Worm (Caenorhabditis elegans) whole organism, mixed stage, embryonic: ENCODE measurements around the gene F07F6.7.

Source experiments
- M03D4.4 ChIP-seq: sonication (generic microtip); optimal IDR thresholded peaks from 2 replicates; lab custom pipeline; 2017; ENCODE audit warnings: mild to moderate bottlenecking, missing genetic modification characterization, missing compliant biosample characterization
- bed-3 ChIP-seq: fragments of 200-800 bp; sonication (Bioruptor generic); optimal IDR thresholded peaks from 3 replicates; lab custom pipeline; 2018; ENCODE audit warnings: mild to moderate bottlenecking, missing genetic modification characterization, moderate library complexity, missing compliant biosample characterization
- blmp-1 ChIP-seq: fragments of 150-350 bp; optimal IDR thresholded peaks from 2 replicates; lab custom pipeline; 2014; ENCODE audit warnings: missing biosample characterization, missing genetic modification characterization
- ceh-39 ChIP-seq: fragments of 150-350 bp; optimal IDR thresholded peaks from 2 replicates; lab custom pipeline; 2014; ENCODE audit warnings: missing biosample characterization, missing genetic modification characterization
- ceh-43 ChIP-seq: fragments of 200-800 bp; sonication (Bioruptor generic); optimal IDR thresholded peaks from 2 replicates; lab custom pipeline; 2018; ENCODE audit warnings: mild to moderate bottlenecking, missing genetic modification characterization, moderate library complexity, missing compliant biosample characterization
- ceh-83 ChIP-seq: fragments of 200-800 bp; sonication (Bioruptor generic); optimal IDR thresholded peaks from 2 replicates; lab custom pipeline; 2018; ENCODE audit warnings: mild to moderate bottlenecking, missing genetic modification characterization, missing compliant biosample characterization
- ces-1 ChIP-seq: fragments of 150-350 bp; optimal IDR thresholded peaks from 2 replicates; lab custom pipeline; 2014; ENCODE audit warnings: missing biosample characterization, missing genetic modification reagents, missing genetic modification characterization
- cnd-1 ChIP-seq: fragments of 200-800 bp; sonication (Bioruptor generic); optimal IDR thresholded peaks from 2 replicates; lab custom pipeline; 2018; ENCODE audit warnings: mild to moderate bottlenecking, missing genetic modification characterization, missing compliant biosample characterization
- drap-1 ChIP-seq: fragments of 200-800 bp; sonication (Bioruptor generic); optimal IDR thresholded peaks from 3 replicates; lab custom pipeline; 2018; ENCODE audit warnings: mild to moderate bottlenecking, missing genetic modification characterization, missing compliant biosample characterization
- elt-1 ChIP-seq: sonication (generic microtip); optimal IDR thresholded peaks from 2 replicates; lab custom pipeline; 2017; ENCODE audit warnings: missing genetic modification characterization, mild to moderate bottlenecking, missing compliant biosample characterization, antibody characterized with exemption, moderate library complexity, borderline replicate concordance; ENCODE audit not compliant: insufficient read depth
- elt-3 ChIP-seq: fragments of 150-350 bp; optimal IDR thresholded peaks from 2 replicates; lab custom pipeline; 2014; ENCODE audit warnings: missing biosample characterization, missing genetic modification characterization
- flh-1 ChIP-seq: fragments of 200-800 bp; sonication (Bioruptor generic); optimal IDR thresholded peaks from 2 replicates; lab custom pipeline; 2018; ENCODE audit warnings: mild to moderate bottlenecking, missing genetic modification characterization, moderate library complexity, missing compliant biosample characterization
- ham-2 ChIP-seq: fragments of 200-800 bp; sonication (Bioruptor generic); optimal IDR thresholded peaks from 2 replicates; lab custom pipeline; 2018; ENCODE audit warnings: mild to moderate bottlenecking, missing genetic modification characterization, missing compliant biosample characterization
- hlh-1 ChIP-seq: fragments of 150-350 bp; optimal IDR thresholded peaks from 2 replicates; lab custom pipeline; 2014; ENCODE audit warnings: missing biosample characterization, missing genetic modification reagents, missing genetic modification characterization
- lin-13 ChIP-seq: fragments of 150-350 bp; optimal IDR thresholded peaks from 2 replicates; lab custom pipeline; 2014; ENCODE audit warnings: missing biosample characterization, missing genetic modification characterization
- lin-32 ChIP-seq: fragments of 200-800 bp; sonication (Bioruptor generic); optimal IDR thresholded peaks from 2 replicates; lab custom pipeline; 2018; ENCODE audit warnings: mild to moderate bottlenecking, missing genetic modification characterization, missing compliant biosample characterization
- lsy-2 ChIP-seq: fragments of 150-350 bp; optimal IDR thresholded peaks from 2 replicates; lab custom pipeline; 2014; ENCODE audit warnings: missing biosample characterization, missing genetic modification characterization
- mab-5 ChIP-seq: fragments of 150-350 bp; optimal IDR thresholded peaks from 2 replicates; lab custom pipeline; 2014; ENCODE audit warnings: missing biosample characterization, missing genetic modification characterization
- mep-1 ChIP-seq: fragments of 150-350 bp; optimal IDR thresholded peaks from 2 replicates; lab custom pipeline; 2017; ENCODE audit warnings: missing biosample characterization, missing genetic modification reagents, missing genetic modification characterization, inconsistent platforms
- mls-2 ChIP-seq: sonication (generic microtip); optimal IDR thresholded peaks from 2 replicates; lab custom pipeline; 2016; ENCODE audit warnings: mild to moderate bottlenecking, missing genetic modification characterization, moderate library complexity, missing compliant biosample characterization
- nhr-12 ChIP-seq: fragments of 150-350 bp; optimal IDR thresholded peaks from 2 replicates; lab custom pipeline; 2014; ENCODE audit warnings: missing biosample characterization, missing genetic modification characterization
- nhr-2 ChIP-seq: fragments of 150-350 bp; optimal IDR thresholded peaks from 2 replicates; lab custom pipeline; 2014; ENCODE audit warnings: missing biosample characterization, missing genetic modification characterization
- nhr-237 ChIP-seq: fragments of 150-350 bp; optimal IDR thresholded peaks from 2 replicates; lab custom pipeline; 2014; ENCODE audit warnings: missing biosample characterization, missing genetic modification characterization
- nhr-28 ChIP-seq: fragments of 150-350 bp; optimal IDR thresholded peaks from 2 replicates; lab custom pipeline; 2014; ENCODE audit warnings: missing biosample characterization, missing genetic modification characterization
- nhr-76 ChIP-seq: sonication (generic microtip); optimal IDR thresholded peaks from 2 replicates; lab custom pipeline; 2017; ENCODE audit warnings: missing biosample characterization, missing genetic modification characterization
- pha-4 ChIP-seq: fragments of 150-350 bp; optimal IDR thresholded peaks from 2 replicates; lab custom pipeline; 2018; ENCODE audit warnings: missing biosample characterization, missing genetic modification reagents, missing genetic modification characterization
- sem-2 ChIP-seq: fragments of 200-800 bp; sonication (Bioruptor generic); optimal IDR thresholded peaks from 2 replicates; lab custom pipeline; 2018; ENCODE audit warnings: mild to moderate bottlenecking, missing genetic modification characterization, missing compliant biosample characterization
- snpc-4 ChIP-seq: fragments of 150-350 bp; optimal IDR thresholded peaks from 2 replicates; lab custom pipeline; 2014; ENCODE audit warnings: missing biosample characterization, missing genetic modification characterization
- sptf-1 ChIP-seq: sonication (generic microtip); optimal IDR thresholded peaks from 2 replicates; lab custom pipeline; 2017; ENCODE audit warnings: mild to moderate bottlenecking, missing genetic modification characterization, moderate library complexity, missing compliant biosample characterization
- tbx-8 ChIP-seq: fragments of 200-800 bp; sonication (Bioruptor generic); optimal IDR thresholded peaks from 2 replicates; lab custom pipeline; 2018; ENCODE audit warnings: mild to moderate bottlenecking, missing genetic modification characterization, moderate library complexity, missing compliant biosample characterization
- unc-120 ChIP-seq: sonication (generic microtip); optimal IDR thresholded peaks from 2 replicates; lab custom pipeline; 2017; ENCODE audit warnings: missing genetic modification characterization, missing compliant biosample characterization; ENCODE audit not compliant: poor library complexity, severe bottlenecking
- unc-39 ChIP-seq: fragments of 150-350 bp; optimal IDR thresholded peaks from 2 replicates; lab custom pipeline; 2014; ENCODE audit warnings: missing biosample characterization, missing genetic modification characterization
- unc-62 ChIP-seq: fragments of 150-350 bp; optimal IDR thresholded peaks from 2 replicates; lab custom pipeline; 2014; ENCODE audit warnings: missing biosample characterization, missing genetic modification reagents, missing genetic modification characterization
- zip-8 ChIP-seq: fragments of 150-350 bp; optimal IDR thresholded peaks from 2 replicates; lab custom pipeline; 2014; ENCODE audit warnings: missing biosample characterization, missing genetic modification characterization
- ztf-11 ChIP-seq: fragments of 150-350 bp; optimal IDR thresholded peaks from 2 replicates; lab custom pipeline; 2014; ENCODE audit warnings: missing biosample characterization, missing genetic modification characterization

Gene F07F6.7

ce11 chrII:5388786-5389421 is 34.8 kb downstream of the F07F6.7 start, which contains the start of gene rsp-4:
TSS of gene rsp-4 (minus strand) at chrII:5388836.
- TF ChIP-seq ceh-43 (GFP tag; lab: Kevin White, UChicago): no peak
- TF ChIP-seq nhr-2: no peak
- TF ChIP-seq elt-3: no peak
- TF ChIP-seq blmp-1: no peak
- TF ChIP-seq unc-62 (GFP tag; lab: Kevin White, UChicago): no peak
- no peak for TF ChIP-seq nhr-28 (tag; lab: Kevin White, UChicago)
- TF ChIP-seq unc-39: no peak
- no peak for TF ChIP-seq lin-32 (GFP tag; lab: Kevin White, UChicago)
- no peak for TF ChIP-seq flh-1 (GFP tag; lab: Kevin White, UChicago)
- no peak for TF ChIP-seq snpc-4
- no peak for TF ChIP-seq sem-2
- TF ChIP-seq, all 35 proteins: peak for 0

ce11 chrII:5387217-5387616 is 36.4 kb downstream of the F07F6.7 start, which contains the start of gene ccpp-6:
TSS of gene ccpp-6 (minus strand) at chrII:5387317.
- TF ChIP-seq ceh-83 (GFP tag; lab: Kevin White, UChicago) (no peak), nhr-76 (tag; lab: Kevin White, UChicago) (no peak)

- TF ChIP-seq mls-2 (tag; lab: Kevin White, UChicago): no peak
- TF ChIP-seq ceh-83 (GFP tag; lab: Kevin White, UChicago): no peak
- no peak for TF ChIP-seq ceh-43 (GFP tag; lab: Kevin White, UChicago)
- no peak for TF ChIP-seq nhr-237 (tag; lab: Kevin White, UChicago)
- no peak for TF ChIP-seq M03D4.4 (tag; lab: Kevin White, UChicago)
- TF ChIP-seq nhr-12: no peak
- TF ChIP-seq ceh-39 (tag; lab: Kevin White, UChicago): no peak
- TF ChIP-seq sptf-1 (tag; lab: Kevin White, UChicago): no peak
- no peak for TF ChIP-seq lin-13 (tag; lab: Kevin White, UChicago)
- no peak for TF ChIP-seq ham-2 (GFP tag; lab: Kevin White, UChicago)
- TF ChIP-seq ztf-11: no peak
- TF ChIP-seq mep-1 (tag; lab: Kevin White, UChicago): no peak
- no peak for TF ChIP-seq snpc-4
- TF ChIP-seq nhr-76 (tag; lab: Kevin White, UChicago): no peak
- no peak for TF ChIP-seq unc-120 (tag; lab: Kevin White, UChicago)
- no peak for TF ChIP-seq unc-39
These were observed 39.4 kb downstream of the F07F6.7 start for ce11 chrII:5384282-5384681.

- TF ChIP-seq zip-8 (tag; lab: Kevin White, UChicago) (no peak), ham-2 (GFP tag; lab: Kevin White, UChicago) (peak; percentile 57), unc-62 (GFP tag; lab: Kevin White, UChicago) (no peak), drap-1 (GFP tag; lab: Kevin White, UChicago) (no peak), ceh-83 (GFP tag; lab: Kevin White, UChicago) (no peak), hlh-1 (tag; lab: Kevin White, UChicago) (no peak), cnd-1 (peak; percentile 24), ztf-11 (no peak), bed-3 (GFP tag; lab: Kevin White, UChicago) (no peak), lin-13 (tag; lab: Kevin White, UChicago) (no peak), unc-120 (tag; lab: Kevin White, UChicago) (no peak), nhr-2 (peak; percentile 90), elt-3 (no peak), snpc-4 (no peak), sptf-1 (tag; lab: Kevin White, UChicago) (peak; percentile 20), nhr-28 (tag; lab: Kevin White, UChicago) (no peak), nhr-76 (tag; lab: Kevin White, UChicago) (no peak), elt-1 (tag; lab: Kevin White, UChicago) (no peak), mab-5 (tag; lab: Kevin White, UChicago) (no peak), nhr-12 (no peak), lin-32 (GFP tag; lab: Kevin White, UChicago) (no peak), pha-4 (tag; lab: Kevin White, UChicago) (no peak), sem-2 (no peak), lsy-2 (tag; lab: Kevin White, UChicago) (peak; percentile 2), ceh-39 (tag; lab: Kevin White, UChicago) (no peak), ces-1 (GFP tag; lab: Kevin White, UChicago) (no peak), unc-39 (no peak), M03D4.4 (tag; lab: Kevin White, UChicago) (no peak), nhr-237 (tag; lab: Kevin White, UChicago) (peak; percentile 32), flh-1 (GFP tag; lab: Kevin White, UChicago) (no peak), blmp-1 (no peak), mep-1 (tag; lab: Kevin White, UChicago) (peak; percentile 47), tbx-8 (GFP tag; lab: Kevin White, UChicago) (no peak), mls-2 (tag; lab: Kevin White, UChicago) (no peak), ceh-43 (GFP tag; lab: Kevin White, UChicago) (no peak)
These were observed 44.0 kb downstream of the F07F6.7 start, which contains the start of gene pkc-3 for ce11 chrII:5379614-5380077. TSS of gene pkc-3 (plus strand) at chrII:5380027.
